Worm (Caenorhabditis elegans): ENCODE data around the gene F08G5.3.

- TF ChIP-seq ref-1 (GFP tag; conservative IDR thresholded peaks at IDR 0.05) (no peak), med-1 (GFP tag; optimal IDR thresholded peaks at IDR 0.05; ENCODE audit: insufficient read depth) (no peak), cog-1 (tag; optimal IDR thresholded peaks at IDR 0.05) (no peak), tab-1 (GFP tag; IDR thresholded peaks at IDR 0.05) (no peak), T22C8.4 (GFP tag; IDR thresholded peaks at IDR 0.05) (no peak)
Observed at ce11 chrIV:12419291-12419690, 1.9 kb upstream of the F08G5.3 start.

Measured in whole organism, midembryonic.